Worm (Caenorhabditis elegans) whole organism, L2 larva: Measurements from ENCODE around the gene C16A3.5.

Experiments
- C34F6.9 ChIP-seq: fragments of 150-350 bp; optimal IDR thresholded peaks from 2 replicates; lab custom pipeline; 2014; ENCODE audit warnings: missing biosample characterization, missing genetic modification characterization
- F13H6.1 ChIP-seq: sonication (generic microtip); optimal IDR thresholded peaks from 2 replicates; lab custom pipeline; 2016; ENCODE audit warnings: missing genetic modification characterization, missing compliant biosample characterization
- Y55F3AM.14 ChIP-seq: fragments of 200-800 bp; sonication (Bioruptor generic); optimal IDR thresholded peaks from 2 replicates; lab custom pipeline; 2018; ENCODE audit warnings: mild to moderate bottlenecking, missing genetic modification characterization, missing compliant biosample characterization
- ZK546.5 ChIP-seq: sonication (generic microtip); optimal IDR thresholded peaks from 2 replicates; lab custom pipeline; 2017; ENCODE audit warnings: missing biosample characterization, missing genetic modification characterization
- aly-2 ChIP-seq: fragments of 150-350 bp; optimal IDR thresholded peaks from 2 replicates; lab custom pipeline; 2014; ENCODE audit warnings: missing biosample characterization, missing genetic modification characterization
- ama-1 ChIP-seq: fragments of 150-350 bp; optimal IDR thresholded peaks from 2 replicates; lab custom pipeline; 2018; ENCODE audit warnings: inconsistent platforms
- blmp-1 ChIP-seq: sonication (generic microtip); optimal IDR thresholded peaks from 2 replicates; lab custom pipeline; 2017; ENCODE audit warnings: missing genetic modification characterization, mild to moderate bottlenecking, missing compliant biosample characterization, antibody characterized with exemption, moderate library complexity; ENCODE audit not compliant: insufficient read depth
- ceh-82 ChIP-seq: fragments of 150-350 bp; optimal IDR thresholded peaks from 2 replicates; lab custom pipeline; 2014; ENCODE audit warnings: missing biosample characterization, missing genetic modification characterization
- crh-2 ChIP-seq: sonication (generic microtip); optimal IDR thresholded peaks from 2 replicates; lab custom pipeline; 2017; ENCODE audit warnings: missing biosample characterization, missing genetic modification characterization
- elt-1 ChIP-seq: fragments of 150-350 bp; optimal IDR thresholded peaks from 2 replicates; lab custom pipeline; 2014; ENCODE audit warnings: missing biosample characterization, missing genetic modification characterization
- fos-1 ChIP-seq: fragments of 150-350 bp; optimal IDR thresholded peaks from 2 replicates; lab custom pipeline; 2014; ENCODE audit warnings: missing biosample characterization, missing genetic modification characterization
- gmeb-1 ChIP-seq: fragments of 150-350 bp; optimal IDR thresholded peaks from 2 replicates; lab custom pipeline; 2014; ENCODE audit warnings: missing biosample characterization, missing genetic modification characterization
- lin-11 ChIP-seq: fragments of 150-350 bp; sonication (generic microtip); optimal IDR thresholded peaks from 2 replicates; lab custom pipeline; 2014; ENCODE audit warnings: missing biosample characterization, missing genetic modification characterization, inconsistent platforms, mixed read lengths
- lin-13 ChIP-seq: fragments of 150-350 bp; optimal IDR thresholded peaks from 2 replicates; lab custom pipeline; 2014; ENCODE audit warnings: missing biosample characterization, missing genetic modification reagents, missing genetic modification characterization
- mbf-1 ChIP-seq: sonication (generic microtip); optimal IDR thresholded peaks from 2 replicates; lab custom pipeline; 2017; ENCODE audit warnings: missing biosample characterization, missing genetic modification characterization
- mdl-1 ChIP-seq, 2 experiments: fragments of 150-350 bp in 1 of 2; sonication (generic microtip) in 1 of 2; optimal IDR thresholded peaks; 2 replicates each; lab custom pipeline; 2017; ENCODE audit warnings: missing biosample characterization in 2 of 2, missing genetic modification characterization in 2 of 2
- nhr-10 ChIP-seq: sonication (generic microtip); optimal IDR thresholded peaks from 2 replicates; lab custom pipeline; 2017; ENCODE audit warnings: missing biosample characterization, missing genetic modification characterization
- nhr-11 ChIP-seq: fragments of 150-350 bp; optimal IDR thresholded peaks from 2 replicates; lab custom pipeline; 2014; ENCODE audit warnings: missing biosample characterization, missing genetic modification characterization
- nhr-129 ChIP-seq: fragments of 150-350 bp; optimal IDR thresholded peaks from 2 replicates; lab custom pipeline; 2014; ENCODE audit warnings: missing biosample characterization, missing genetic modification characterization
- nhr-21 ChIP-seq: fragments of 150-350 bp; optimal IDR thresholded peaks from 2 replicates; lab custom pipeline; 2014; ENCODE audit warnings: missing biosample characterization, missing genetic modification characterization
- nhr-23 ChIP-seq: fragments of 150-350 bp; optimal IDR thresholded peaks from 2 replicates; lab custom pipeline; 2014; ENCODE audit warnings: missing biosample characterization, missing genetic modification reagents, missing genetic modification characterization
- nhr-237 ChIP-seq: fragments of 150-350 bp; optimal IDR thresholded peaks from 2 replicates; lab custom pipeline; 2014; ENCODE audit warnings: missing biosample characterization, missing genetic modification characterization
- nhr-25 ChIP-seq: fragments of 150-350 bp; sonication (generic microtip); optimal IDR thresholded peaks from 3 replicates; lab custom pipeline; 2014; ENCODE audit warnings: missing biosample characterization, missing genetic modification characterization
- nhr-6 ChIP-seq: fragments of 150-350 bp; optimal IDR thresholded peaks from 2 replicates; lab custom pipeline; 2014; ENCODE audit warnings: missing biosample characterization, missing genetic modification characterization
- nhr-77 ChIP-seq: fragments of 150-350 bp; optimal IDR thresholded peaks from 2 replicates; lab custom pipeline; 2014; ENCODE audit warnings: missing biosample characterization, missing genetic modification characterization
- skn-1 ChIP-seq: sonication (generic microtip); optimal IDR thresholded peaks from 2 replicates; lab custom pipeline; 2017; ENCODE audit warnings: missing biosample characterization, missing genetic modification characterization
- sma-3 ChIP-seq: sonication (generic microtip); optimal IDR thresholded peaks from 2 replicates; lab custom pipeline; 2016; ENCODE audit warnings: missing genetic modification reagents, missing genetic modification characterization, missing compliant biosample characterization
- sma-9 ChIP-seq, 2 experiments: fragments of 150-350 bp in 1 of 2; sonication (generic microtip) in 1 of 2; optimal IDR thresholded peaks; 2 replicates each; lab custom pipeline; 2014 to 2016; ENCODE audit warnings: missing genetic modification characterization in 2 of 2, mild to moderate bottlenecking in 1 of 2, missing biosample characterization in 1 of 2, missing compliant biosample characterization in 1 of 2, missing genetic modification reagents in 1 of 2, moderate library complexity in 1 of 2
- unc-39 ChIP-seq: fragments of 150-350 bp; optimal IDR thresholded peaks from 2 replicates; lab custom pipeline; 2014; ENCODE audit warnings: missing biosample characterization, missing genetic modification characterization
- unc-55 ChIP-seq: fragments of 150-350 bp; sonication (generic microtip); optimal IDR thresholded peaks from 3 replicates; lab custom pipeline; 2014; ENCODE audit warnings: missing biosample characterization, missing genetic modification reagents, missing genetic modification characterization
- zag-1 ChIP-seq: fragments of 150-350 bp; optimal IDR thresholded peaks from 2 replicates; lab custom pipeline; 2014; ENCODE audit warnings: missing biosample characterization, missing genetic modification characterization
- ztf-11 ChIP-seq: sonication (generic microtip); optimal IDR thresholded peaks from 2 replicates; lab custom pipeline; 2017; ENCODE audit warnings: missing biosample characterization, missing genetic modification characterization
- ztf-4 ChIP-seq: fragments of 150-350 bp; optimal IDR thresholded peaks from 2 replicates; lab custom pipeline; 2014; ENCODE audit warnings: missing biosample characterization, missing genetic modification characterization

Gene C16A3.5

ce11 chrIII:6420995-6421404 is 40.4 kb downstream of the C16A3.5 start (continued):
- peak; percentile 59 for TF ChIP-seq lin-13
- TF ChIP-seq nhr-129 (tag; lab: Kevin White, UChicago), result peak; percentile 44
- TF ChIP-seq aly-2 (tag; lab: Kevin White, UChicago), result no peak
- peak; percentile 94 for TF ChIP-seq F13H6.1 (tag; lab: Kevin White, UChicago)
- TF ChIP-seq gmeb-1 (tag; lab: Kevin White, UChicago), result peak; percentile 85
- peak; percentile 50 for TF ChIP-seq nhr-6
- TF ChIP-seq nhr-25 (tag; lab: Kevin White, UChicago), result peak; percentile 92
- peak; percentile 1 for TF ChIP-seq elt-1 (tag; lab: Kevin White, UChicago)
- TF ChIP-seq nhr-21 (tag; lab: Kevin White, UChicago), result peak; percentile 96
- TF ChIP-seq ztf-11 (tag; lab: Kevin White, UChicago), result no peak

- TF ChIP-seq ama-1 (lab: Kevin White, UChicago) (peak; percentile 44), nhr-10 (tag; lab: Kevin White, UChicago) (no peak)
Observed at ce11 chrIII:6421473-6421872, 40.9 kb downstream of the C16A3.5 start.

- no peak for TF ChIP-seq nhr-6
- TF ChIP-seq nhr-10 (tag; lab: Kevin White, UChicago), result no peak
- TF ChIP-seq sma-9 (GFP tag; optimal IDR thresholded peaks at IDR 0.05; lab: Kevin White, UChicago), result peak; percentile 75
- no peak for TF ChIP-seq sma-9 (tag; optimal IDR thresholded peaks at IDR 0.05; lab: Kevin White, UChicago)
- TF ChIP-seq zag-1 (tag; lab: Kevin White, UChicago), result no peak
- no peak for TF ChIP-seq nhr-77 (tag; lab: Kevin White, UChicago)
- no peak for TF ChIP-seq lin-11 (tag; lab: Kevin White, UChicago)
- TF ChIP-seq elt-1 (tag; lab: Kevin White, UChicago), result no peak
- no peak for TF ChIP-seq ZK546.5
- no peak for TF ChIP-seq lin-13
- peak; percentile 68 for TF ChIP-seq fos-1 (tag; lab: Kevin White, UChicago)
- peak; percentile 40 for TF ChIP-seq nhr-129 (tag; lab: Kevin White, UChicago)
- TF ChIP-seq unc-39, result no peak
- TF ChIP-seq crh-2, result peak; percentile 72
- no peak for TF ChIP-seq nhr-21 (tag; lab: Kevin White, UChicago)
- peak; percentile 7 for TF ChIP-seq gmeb-1 (tag; lab: Kevin White, UChicago)
- TF ChIP-seq C34F6.9 (tag; lab: Kevin White, UChicago), result no peak
- no peak for TF ChIP-seq aly-2 (tag; lab: Kevin White, UChicago)
- peak; percentile 41 for TF ChIP-seq sma-3 (GFP tag; lab: Kevin White, UChicago)
- TF ChIP-seq mdl-1 (tag; optimal IDR thresholded peaks at IDR 0.05; lab: Kevin White, UChicago), result peak in 1 of 2 experiments; percentile 53
- TF ChIP-seq mbf-1 (tag; lab: Kevin White, UChicago), result no peak
- no peak for TF ChIP-seq Y55F3AM.14 (GFP tag; lab: Kevin White, UChicago)
- TF ChIP-seq ztf-11 (tag; lab: Kevin White, UChicago), result no peak
- no peak for TF ChIP-seq ceh-82
- peak; percentile 62 for TF ChIP-seq blmp-1
- no peak for TF ChIP-seq skn-1 (tag; lab: Kevin White, UChicago)
- peak; percentile 14 for TF ChIP-seq F13H6.1 (tag; lab: Kevin White, UChicago)
- TF ChIP-seq nhr-25 (tag; lab: Kevin White, UChicago), result peak; percentile 66
Observed at ce11 chrIII:6421973-6422511, 41.5 kb downstream of the C16A3.5 start.

- peak; percentile 65 for TF ChIP-seq crh-2
- TF ChIP-seq unc-55 (GFP tag; lab: Kevin White, UChicago), result no peak
- TF ChIP-seq nhr-25 (tag; lab: Kevin White, UChicago), result peak; percentile 62
- peak; percentile 68 for TF ChIP-seq sma-9 (GFP tag; optimal IDR thresholded peaks at IDR 0.05; lab: Kevin White, UChicago)
- no peak for TF ChIP-seq sma-9 (tag; optimal IDR thresholded peaks at IDR 0.05; lab: Kevin White, UChicago)
- peak; percentile 51 for TF ChIP-seq fos-1 (tag; lab: Kevin White, UChicago)
- TF ChIP-seq ztf-4, result no peak
- no peak for TF ChIP-seq nhr-77 (tag; lab: Kevin White, UChicago)
- no peak for TF ChIP-seq nhr-237 (tag; lab: Kevin White, UChicago)
- TF ChIP-seq, all 48 proteins: peak for 4
Observed at ce11 chrIII:6422721-6423120, 42.1 kb downstream of the C16A3.5 start.

- TF ChIP-seq nhr-6 (no peak), nhr-23 (no peak), nhr-11 (tag; lab: Kevin White, UChicago) (no peak), nhr-129 (tag; lab: Kevin White, UChicago) (no peak), sma-9 (GFP tag; optimal IDR thresholded peaks at IDR 0.05; lab: Kevin White, UChicago) (no peak), sma-9 (tag; optimal IDR thresholded peaks at IDR 0.05; lab: Kevin White, UChicago) (no peak)
Observed at ce11 chrIII:6427205-6427604, 46.6 kb downstream of the C16A3.5 start, which contains the start of gene C05D11.8. Gene C05D11.8, minus strand, starts transcription at chrIII:6427305.
